Worm (Caenorhabditis elegans) whole organism, L3 larva: ENCODE measurements around the gene T05B4.9.

Source experiments
- ama-1 ChIP-seq: fragments of 150-350 bp; optimal IDR thresholded peaks from 2 replicates; lab custom pipeline; 2018
- ceh-82 ChIP-seq: fragments of 150-350 bp; optimal IDR thresholded peaks from 2 replicates; lab custom pipeline; 2014; ENCODE audit warnings: missing biosample characterization, missing genetic modification characterization
- ceh-9 ChIP-seq: sonication (generic microtip); optimal IDR thresholded peaks from 2 replicates; lab custom pipeline; 2018; ENCODE audit warnings: missing biosample characterization, missing genetic modification characterization
- daf-12 ChIP-seq: fragments of 150-350 bp; optimal IDR thresholded peaks from 2 replicates; lab custom pipeline; 2014; ENCODE audit warnings: missing biosample characterization, missing genetic modification reagents, missing genetic modification characterization
- egl-5 ChIP-seq: fragments of 150-350 bp; optimal IDR thresholded peaks from 2 replicates; lab custom pipeline; 2017; ENCODE audit warnings: missing biosample characterization, missing genetic modification reagents, missing genetic modification characterization, inconsistent platforms
- jun-1 ChIP-seq: fragments of 150-350 bp; optimal IDR thresholded peaks from 2 replicates; lab custom pipeline; 2014; ENCODE audit warnings: missing biosample characterization, missing genetic modification reagents, missing genetic modification characterization
- lin-15B ChIP-seq: fragments of 150-350 bp; optimal IDR thresholded peaks from 2 replicates; lab custom pipeline; 2014; ENCODE audit warnings: missing biosample characterization, missing genetic modification characterization
- lin-39 ChIP-seq: fragments of 150-350 bp; optimal IDR thresholded peaks from 2 replicates; lab custom pipeline; 2018; ENCODE audit warnings: missing biosample characterization, missing genetic modification reagents, missing genetic modification characterization
- nhr-12 ChIP-seq: fragments of 150-350 bp; optimal IDR thresholded peaks from 2 replicates; lab custom pipeline; 2014; ENCODE audit warnings: missing biosample characterization, missing genetic modification characterization
- nhr-77 ChIP-seq: fragments of 150-350 bp; optimal IDR thresholded peaks from 2 replicates; lab custom pipeline; 2014; ENCODE audit warnings: missing biosample characterization, missing genetic modification characterization
- snpc-4 ChIP-seq: fragments of 150-350 bp; optimal IDR thresholded peaks from 2 replicates; lab custom pipeline; 2014; ENCODE audit warnings: missing biosample characterization, missing genetic modification characterization
- tbx-2 ChIP-seq: sonication (generic microtip); optimal IDR thresholded peaks from 2 replicates; lab custom pipeline; 2016; ENCODE audit warnings: mild to moderate bottlenecking, missing genetic modification characterization, missing compliant biosample characterization
- unc-62 ChIP-seq: fragments of 150-350 bp; sonication (generic microtip); optimal IDR thresholded peaks from 4 replicates; lab custom pipeline; 2014; ENCODE audit warnings: missing biosample characterization, missing genetic modification reagents, missing genetic modification characterization

DNA sequence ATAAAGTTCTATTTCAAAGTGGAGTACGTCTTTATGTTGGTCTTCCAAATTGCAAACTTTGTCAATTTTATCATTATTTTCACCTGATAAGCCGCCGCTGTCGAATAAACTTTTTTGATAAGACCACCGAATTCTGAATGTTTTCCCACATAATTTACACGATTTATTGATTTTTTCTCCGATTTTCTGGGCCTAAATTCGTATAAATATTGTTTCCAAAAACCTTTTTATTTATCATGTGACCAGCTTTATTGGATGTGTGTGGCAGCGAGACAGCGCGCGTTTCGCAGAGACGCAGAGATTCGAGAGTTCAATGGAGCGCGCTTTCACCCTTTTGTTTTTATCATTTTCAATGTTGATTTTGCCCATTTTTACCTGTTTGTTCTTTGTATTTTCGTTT, 24.8 kb upstream of the T05B4.9 start:
- TF ChIP-seq ama-1 (lab: Kevin White, UChicago) = no peak
- TF ChIP-seq jun-1 (tag; lab: Kevin White, UChicago) = peak; percentile 71
- TF ChIP-seq snpc-4 (tag; lab: Kevin White, UChicago) = peak; percentile 67
- TF ChIP-seq nhr-77 (tag; lab: Kevin White, UChicago) = no peak
- TF ChIP-seq ceh-82 (tag; lab: Kevin White, UChicago) = no peak
- TF ChIP-seq ceh-9 (tag; lab: Kevin White, UChicago) = no peak
- TF ChIP-seq egl-5 = peak; percentile 99
- TF ChIP-seq tbx-2 (tag; lab: Kevin White, UChicago) = no peak
- TF ChIP-seq daf-12 (tag; lab: Kevin White, UChicago) = no peak
- peak; percentile 80 for TF ChIP-seq lin-15B (tag; lab: Kevin White, UChicago)
- no peak for TF ChIP-seq unc-62 (GFP tag; lab: Kevin White, UChicago)
- peak; percentile 67 for TF ChIP-seq lin-39 (tag; lab: Kevin White, UChicago)
- no peak for TF ChIP-seq nhr-12 (tag; lab: Kevin White, UChicago)
